Fruit fly (Drosophila melanogaster) whole organism: ENCODE results near the gene fz4.

Source experiments
- Dll ChIP-seq: fragments of >200 bp; optimal IDR thresholded peaks from 2 replicates; lab custom pipeline; 2017
- EcR ChIP-seq, 2 experiments: fragments of >200 bp; optimal IDR thresholded peaks; 2 replicates each; lab custom pipeline; 2017; ENCODE audit warnings: missing biosample characterization in 2 of 2, missing genetic modification characterization in 2 of 2, missing genetic modification reagents in 2 of 2
- pan ChIP-seq: fragments of >200 bp; optimal IDR thresholded peaks from 2 replicates; lab custom pipeline; 2017
- psq ChIP-seq: fragments of >200 bp; optimal IDR thresholded peaks from 2 replicates; lab custom pipeline; 2017
- usp ChIP-seq: fragments of >200 bp; optimal IDR thresholded peaks from 2 replicates; lab custom pipeline; 2017; ENCODE audit warnings: missing biosample characterization, missing genetic modification characterization, mixed read lengths

- TF ChIP-seq Dll (lab: Kevin White, UChicago) (no peak), pan (lab: Kevin White, UChicago) (no peak), psq (no peak), usp (GFP tag; lab: Kevin White, UChicago) (no peak), EcR (GFP tag; optimal IDR thresholded peaks at IDR 0.05; lab: Kevin White, UChicago) (no peak)
Observed at dm6 chrX:7159236-7159838, 49.2 kb upstream of the fz4 start.
